Worm (Caenorhabditis elegans) whole organism, midembryonic: ENCODE data around the gene grl-13.

Experiments used
- T22C8.4 ChIP-seq: fragments of 200-800 bp; sonication (Bioruptor generic); IDR thresholded peaks from 2 replicates; pipeline ENCODE4 v1.3.6; 2022; ENCODE audit warnings: missing genetic modification characterization, missing compliant biosample characterization
- cog-1 ChIP-seq: sonication (generic microtip); optimal IDR thresholded peaks from 2 replicates; lab custom pipeline; 2016; ENCODE audit warnings: missing genetic modification characterization, missing compliant biosample characterization
- flt-1 ChIP-seq: fragments of 200-800 bp; sonication (Bioruptor generic); IDR thresholded peaks from 2 replicates; pipeline ENCODE4 v1.3.6; 2022; ENCODE audit warnings: missing genetic modification characterization, missing compliant biosample characterization
- klf-2 ChIP-seq: fragments of 200-800 bp; sonication (Bioruptor generic); conservative IDR thresholded peaks from 2 replicates; pipeline ENCODE4 v1.3.6; 2022; ENCODE audit warnings: missing genetic modification reagents, missing genetic modification characterization, missing compliant biosample characterization
- ref-1 ChIP-seq: fragments of 200-800 bp; sonication (Bioruptor generic); conservative IDR thresholded peaks from 2 replicates; pipeline ENCODE4 v1.3.6; 2022; ENCODE audit warnings: missing genetic modification reagents, missing genetic modification characterization, missing compliant biosample characterization
- ztf-23 ChIP-seq: fragments of 200-800 bp; sonication (Bioruptor generic); IDR thresholded peaks from 2 replicates; pipeline ENCODE4 v1.3.6; 2022; ENCODE audit warnings: missing genetic modification reagents, missing genetic modification characterization, missing compliant biosample characterization
- ztf-29 ChIP-seq: fragments of 200-800 bp; sonication (Bioruptor generic); IDR thresholded peaks from 2 replicates; pipeline ENCODE4 v1.3.6; 2022; ENCODE audit warnings: missing genetic modification reagents, missing genetic modification characterization, missing compliant biosample characterization

ce11 chrV:4315057-4315456 lies 49.4 kb downstream of the grl-13 start, which contains the start of gene srh-192:
- TF ChIP-seq ref-1 (no peak), cog-1 (no peak), T22C8.4 (no peak), ztf-23 (GFP tag; lab: Robert Waterston, UW) (no peak), ztf-29 (no peak), klf-2 (GFP tag; lab: Robert Waterston, UW) (no peak), flt-1 (GFP tag; lab: Robert Waterston, UW) (no peak)
